Fruit fly (Drosophila melanogaster): ENCODE measurements around the gene bap.

The bap gene

dm6 chr3R:21345011-21345410 lies 43.7 kb upstream of the bap start (continued):
- peak; percentile 58 for TF ChIP-seq dac (GFP tag; optimal IDR thresholded peaks at IDR 0.05)
- peak; percentile 83 for TF ChIP-seq CG32006 (GFP tag; optimal IDR thresholded peaks at IDR 0.05)
- peak; percentile 77 for TF ChIP-seq CG15336 (GFP tag; IDR thresholded peaks at IDR 0.05)
- TF ChIP-seq Ets21C (GFP tag; optimal IDR thresholded peaks at IDR 0.05) = no peak
- TF ChIP-seq CG11762 (GFP tag; optimal IDR thresholded peaks at IDR 0.05; ENCODE audit: insufficient read depth) = peak; percentile 31
- peak; percentile 66 for TF ChIP-seq Eip75B (GFP tag; optimal IDR thresholded peaks at IDR 0.05)
- peak; percentile 64 for TF ChIP-seq fd59A (GFP tag; optimal IDR thresholded peaks at IDR 0.05)
- TF ChIP-seq Eip78C (GFP tag) = peak; percentile 94
- peak; percentile 63 for TF ChIP-seq acj6 (GFP tag; optimal IDR thresholded peaks at IDR 0.05)
- TF ChIP-seq achi (GFP tag; optimal IDR thresholded peaks at IDR 0.05) = peak; percentile 66
- peak; percentile 21 for TF ChIP-seq CG8319 (GFP tag; optimal IDR thresholded peaks at IDR 0.05)
- peak; percentile 68 for TF ChIP-seq CG3032 (tag; optimal IDR thresholded peaks at IDR 0.05)
- peak; percentile 45 for TF ChIP-seq CG7368 (GFP tag; optimal IDR thresholded peaks at IDR 0.05)
- peak; percentile 48 for TF ChIP-seq Met (GFP tag; optimal IDR thresholded peaks at IDR 0.05)
- TF ChIP-seq svp (GFP tag) = peak; percentile 63
- peak; percentile 21 for TF ChIP-seq Hr39 (GFP tag; optimal IDR thresholded peaks at IDR 0.05)
- peak; percentile 8 for TF ChIP-seq vri (GFP tag; optimal IDR thresholded peaks at IDR 0.05)
- TF ChIP-seq Ets96B (tag; optimal IDR thresholded peaks at IDR 0.05) = peak; percentile 71
- 0 out of 3 replicates have a peak, but pooled peaks have one; percentile 41 for TF ChIP-seq eg (GFP tag; IDR thresholded peaks at IDR 0.05)
- TF ChIP-seq CG9139 (GFP tag; optimal IDR thresholded peaks at IDR 0.05) = peak; percentile 53
- peak; percentile 18 to 44 for TF ChIP-seq salr (GFP tag; optimal IDR thresholded peaks at IDR 0.05)
- TF ChIP-seq CG6854 (GFP tag; optimal IDR thresholded peaks at IDR 0.05) = no peak
- peak; percentile 35 for TF ChIP-seq CG34406 (GFP tag; optimal IDR thresholded peaks at IDR 0.05)
- TF ChIP-seq dsx (GFP tag; optimal IDR thresholded peaks at IDR 0.05; ENCODE audit: poor library complexity, severe bottlenecking) = peak; percentile 50
- TF ChIP-seq CG8119 (GFP tag; IDR thresholded peaks at IDR 0.05) = peak; percentile 78
- TF ChIP-seq pdm3 (GFP tag; optimal IDR thresholded peaks at IDR 0.05) = peak; percentile 57
- peak; percentile 44 for TF ChIP-seq Sox102F (GFP tag; optimal IDR thresholded peaks at IDR 0.05)
- TF ChIP-seq Smox (GFP tag; optimal IDR thresholded peaks at IDR 0.05) = peak; percentile 31
- TF ChIP-seq esn (GFP tag; optimal IDR thresholded peaks at IDR 0.05) = peak; percentile 55
- TF ChIP-seq CG16779 (tag; optimal IDR thresholded peaks at IDR 0.05) = peak; percentile 58
- no peak for TF ChIP-seq Hr38 (GFP tag; optimal IDR thresholded peaks at IDR 0.05)
- TF ChIP-seq CG6792 (GFP tag; optimal IDR thresholded peaks at IDR 0.05) = peak; percentile 50
- peak; percentile 23 for TF ChIP-seq topi (GFP tag; optimal IDR thresholded peaks at IDR 0.05)
- TF ChIP-seq CG11902 (GFP tag; optimal IDR thresholded peaks at IDR 0.05) = peak; percentile 5
- TF ChIP-seq CG1621 (tag; optimal IDR thresholded peaks at IDR 0.05) = peak; percentile 70
- TF ChIP-seq Gug (GFP tag; IDR thresholded peaks at IDR 0.05) = peak; percentile 48; the same call in 1 of the 2 replicates
- peak; percentile 74 for TF ChIP-seq CG10631 (GFP tag; optimal IDR thresholded peaks at IDR 0.05)
- peak; percentile 67 for TF ChIP-seq CG3919 (GFP tag; optimal IDR thresholded peaks at IDR 0.05)
- peak; percentile 37 for TF ChIP-seq CG31627 (GFP tag; optimal IDR thresholded peaks at IDR 0.05)
- TF ChIP-seq net (GFP tag; optimal IDR thresholded peaks at IDR 0.05) = peak; percentile 66
- TF ChIP-seq CG6808 (GFP tag; optimal IDR thresholded peaks at IDR 0.05) = peak; percentile 80

- TF ChIP-seq topi (GFP tag; optimal IDR thresholded peaks at IDR 0.05) = no peak
- TF ChIP-seq fd85E (GFP tag; optimal IDR thresholded peaks at IDR 0.05) = no peak
- no peak for TF ChIP-seq CG6808 (GFP tag; optimal IDR thresholded peaks at IDR 0.05)
- no peak for TF ChIP-seq CG31627 (GFP tag; optimal IDR thresholded peaks at IDR 0.05)
- 0 out of 2 replicates have a peak, but pooled peaks have one; percentile 8 for TF ChIP-seq Gug (GFP tag; IDR thresholded peaks at IDR 0.05)
- peak; percentile 40 for TF ChIP-seq vri (GFP tag; optimal IDR thresholded peaks at IDR 0.05)
- TF ChIP-seq Blimp-1 (GFP tag; optimal IDR thresholded peaks at IDR 0.05) = no peak
- TF ChIP-seq Eip93F (GFP tag; optimal IDR thresholded peaks at IDR 0.05) = no peak
- no peak; the same call in 2 of the 3 replicates for TF ChIP-seq CG6163 (GFP tag; IDR thresholded peaks at IDR 0.05)
- TF ChIP-seq ss (GFP tag; optimal IDR thresholded peaks at IDR 0.05) = no peak
- no peak for TF ChIP-seq CG8319 (GFP tag; optimal IDR thresholded peaks at IDR 0.05)
- TF ChIP-seq Eip78C (GFP tag) = peak; percentile 53
- no peak for TF ChIP-seq CG10631 (GFP tag; optimal IDR thresholded peaks at IDR 0.05)
Measured at dm6 chr3R:21347023-21347814, 41.5 kb upstream of the bap start.

Data from whole organism, prepupa.